Fruit fly (Drosophila melanogaster) whole organism, embryonic: Measurements from ENCODE around the gene CG12012.
A peak's percentile ranks its signal among the peaks of the same experiment; 100 is the strongest.

Source experiments
- Awh ChIP-seq: fragments of 200-800 bp; sonication (Bioruptor generic); IDR thresholded peaks from 2 replicates; pipeline ENCODE4, ENCODE4 v1.3.6; 2022; ENCODE audit warnings: missing biosample characterization, missing genetic modification characterization
- CG10147 ChIP-seq: fragments of 200-800 bp; sonication (Bioruptor generic); optimal IDR thresholded peaks from 2 replicates; lab custom pipeline; 2019; ENCODE audit warnings: missing biosample characterization, mild to moderate bottlenecking, missing genetic modification characterization, moderate library complexity
- CG10366 ChIP-seq: fragments of 200-800 bp; sonication (Bioruptor generic); IDR thresholded peaks from 2 replicates; pipeline ENCODE4 v1.3.6; 2022; ENCODE audit warnings: missing biosample characterization, missing genetic modification characterization
- CG11398 ChIP-seq: fragments of 200-800 bp; sonication (Bioruptor generic); optimal IDR thresholded peaks from 2 replicates; lab custom pipeline; 2016; ENCODE audit warnings: missing biosample characterization, missing genetic modification characterization
- CG12659 ChIP-seq: fragments of 200-800 bp; sonication (Bioruptor generic); optimal IDR thresholded peaks from 3 replicates; lab custom pipeline; 2017; ENCODE audit warnings: mild to moderate bottlenecking, missing biosample characterization, missing genetic modification reagents, missing genetic modification characterization
- CG12769 ChIP-seq: fragments of 200-800 bp; sonication (Bioruptor generic); optimal IDR thresholded peaks from 2 replicates; lab custom pipeline; 2019; ENCODE audit warnings: missing biosample characterization, mild to moderate bottlenecking, missing genetic modification characterization, moderate library complexity
- CG14710 ChIP-seq: fragments of 200-800 bp; sonication (Bioruptor generic); optimal IDR thresholded peaks from 3 replicates; lab custom pipeline; 2019; ENCODE audit warnings: missing biosample characterization, mild to moderate bottlenecking, missing genetic modification characterization, moderate library complexity
- CG17385 ChIP-seq: fragments of 200-800 bp; sonication (Bioruptor generic); optimal IDR thresholded peaks from 3 replicates; lab custom pipeline; 2018; ENCODE audit warnings: missing biosample characterization, mild to moderate bottlenecking, missing genetic modification characterization
- CG17829 ChIP-seq: fragments of 200-800 bp; optimal IDR thresholded peaks from 2 replicates; lab custom pipeline; 2019; ENCODE audit warnings: missing biosample characterization, mild to moderate bottlenecking, missing genetic modification characterization, moderate library complexity
- CG18262 ChIP-seq: fragments of 200-800 bp; optimal IDR thresholded peaks from 3 replicates; lab custom pipeline; 2019; ENCODE audit warnings: missing biosample characterization, mild to moderate bottlenecking, missing genetic modification characterization, moderate library complexity
- CG18476 ChIP-seq: fragments of 200-800 bp; sonication (Bioruptor generic); optimal IDR thresholded peaks from 2 replicates; lab custom pipeline; 2016; ENCODE audit warnings: missing biosample characterization, mild to moderate bottlenecking, missing genetic modification characterization
- CG18599 ChIP-seq: fragments of 200-800 bp; sonication (Bioruptor generic); optimal IDR thresholded peaks from 3 replicates; lab custom pipeline; 2017; ENCODE audit warnings: missing biosample characterization, missing genetic modification characterization, mild to moderate bottlenecking, moderate library complexity, missing genetic modification reagents
- CG2120 ChIP-seq: fragments of 200-800 bp; sonication (Bioruptor generic); optimal IDR thresholded peaks from 3 replicates; lab custom pipeline; 2016; ENCODE audit warnings: missing biosample characterization, missing genetic modification characterization
- CG2202 ChIP-seq: fragments of 200-800 bp; sonication (Bioruptor generic); optimal IDR thresholded peaks from 2 replicates; lab custom pipeline; 2018; ENCODE audit warnings: missing biosample characterization, mild to moderate bottlenecking, missing genetic modification characterization
- CG2678 ChIP-seq: fragments of 200-800 bp; sonication (Bioruptor generic); optimal IDR thresholded peaks from 3 replicates; lab custom pipeline; 2019; ENCODE audit warnings: missing biosample characterization, mild to moderate bottlenecking, missing genetic modification characterization, moderate library complexity
- CG30403 ChIP-seq: fragments of 200-800 bp; sonication (Bioruptor generic); optimal IDR thresholded peaks from 3 replicates; lab custom pipeline; 2016; ENCODE audit warnings: missing biosample characterization, missing genetic modification characterization
- CG31388 ChIP-seq: fragments of 200-800 bp; sonication (Bioruptor generic); optimal IDR thresholded peaks from 2 replicates; lab custom pipeline; 2016; ENCODE audit warnings: missing biosample characterization, missing genetic modification characterization
- CG34422 ChIP-seq: fragments of 200-800 bp; sonication (Bioruptor generic); IDR thresholded peaks from 3 replicates; pipeline ENCODE4 v1.3.6; 2022; ENCODE audit warnings: missing biosample characterization, missing genetic modification characterization
- CG3726 ChIP-seq: fragments of 200-800 bp; sonication (Bioruptor generic); IDR thresholded peaks from 3 replicates; pipeline ENCODE4, ENCODE4 v1.3.6; 2022; ENCODE audit warnings: missing biosample characterization, missing genetic modification characterization
- CG3838 ChIP-seq: fragments of 200-800 bp; sonication (Bioruptor generic); optimal IDR thresholded peaks from 3 replicates; lab custom pipeline; 2016; ENCODE audit warnings: missing biosample characterization, missing genetic modification characterization
- CG6654 ChIP-seq: fragments of 200-800 bp; sonication (Bioruptor generic); optimal IDR thresholded peaks from 2 replicates; lab custom pipeline; 2017; ENCODE audit warnings: missing biosample characterization, mild to moderate bottlenecking, missing genetic modification characterization
- CG6689 ChIP-seq: fragments of 200-800 bp; sonication (Bioruptor generic); IDR thresholded peaks from 2 replicates; pipeline ENCODE4 v1.3.6; 2022; ENCODE audit warnings: missing biosample characterization, missing genetic modification characterization
- CG6791 ChIP-seq: fragments of 200-800 bp; sonication (Bioruptor generic); IDR thresholded peaks from 3 replicates; pipeline ENCODE4 v1.3.6; 2022; ENCODE audit warnings: missing biosample characterization, missing genetic modification characterization; ENCODE audit not compliant: partially characterized antibody
- CG6854 ChIP-seq: fragments of 200-800 bp; sonication (Bioruptor generic); optimal IDR thresholded peaks from 3 replicates; lab custom pipeline; 2017; ENCODE audit warnings: missing biosample characterization, mild to moderate bottlenecking, missing genetic modification characterization
- CG9215 ChIP-seq: fragments of 200-800 bp; sonication (Bioruptor generic); IDR thresholded peaks from 2 replicates; pipeline ENCODE4 v1.3.6; 2022; ENCODE audit warnings: missing biosample characterization, missing genetic modification characterization
- Camta ChIP-seq: fragments of 200-800 bp; sonication (Bioruptor generic); optimal IDR thresholded peaks from 2 replicates; lab custom pipeline; 2016; ENCODE audit warnings: missing biosample characterization, missing genetic modification characterization
- CrebB ChIP-seq: fragments of 200-800 bp; sonication (Bioruptor generic); optimal IDR thresholded peaks from 3 replicates; lab custom pipeline; 2018; ENCODE audit warnings: missing biosample characterization, mild to moderate bottlenecking, missing genetic modification characterization
- D19B ChIP-seq: fragments of 200-800 bp; sonication (Bioruptor generic); optimal IDR thresholded peaks from 2 replicates; lab custom pipeline; 2017; ENCODE audit warnings: missing biosample characterization, mild to moderate bottlenecking, missing genetic modification characterization
- Fer2 ChIP-seq: fragments of 200-800 bp; sonication (Bioruptor generic); optimal IDR thresholded peaks from 2 replicates; lab custom pipeline; 2018; ENCODE audit warnings: missing biosample characterization, mild to moderate bottlenecking, missing genetic modification characterization, moderate library complexity
- Gsc ChIP-seq: fragments of 200-800 bp; sonication (Bioruptor generic); IDR thresholded peaks from 2 replicates; pipeline ENCODE4 v1.3.6; 2022; ENCODE audit warnings: missing biosample characterization, missing genetic modification characterization
- HLH3B ChIP-seq: fragments of 200-800 bp; sonication (Bioruptor generic); IDR thresholded peaks from 2 replicates; pipeline ENCODE4 v1.3.6; 2022; ENCODE audit warnings: missing biosample characterization, missing genetic modification characterization
- Ptx1 ChIP-seq: fragments of 200-800 bp; sonication (Bioruptor generic); IDR thresholded peaks from 2 replicates; pipeline ENCODE4 v1.3.6; 2022; ENCODE audit warnings: missing biosample characterization, missing genetic modification characterization
- Side ChIP-seq: fragments of 200-800 bp; sonication (Bioruptor generic); optimal IDR thresholded peaks from 2 replicates; lab custom pipeline; 2016; ENCODE audit warnings: missing biosample characterization, missing genetic modification characterization
- Sox100B ChIP-seq: fragments of 200-800 bp; sonication (Bioruptor generic); optimal IDR thresholded peaks from 3 replicates; lab custom pipeline; 2018; ENCODE audit warnings: missing biosample characterization, mild to moderate bottlenecking, missing genetic modification characterization
- Ssrp ChIP-seq: fragments of 200-800 bp; sonication (Bioruptor generic); optimal IDR thresholded peaks from 2 replicates; lab custom pipeline; 2018; ENCODE audit warnings: missing biosample characterization, mild to moderate bottlenecking, missing genetic modification characterization, moderate library complexity
- ac ChIP-seq: fragments of 200-800 bp; sonication (Bioruptor generic); optimal IDR thresholded peaks from 3 replicates; lab custom pipeline; 2017; ENCODE audit warnings: missing biosample characterization, mild to moderate bottlenecking, missing genetic modification characterization
- aop ChIP-seq: fragments of 200-800 bp; sonication (Bioruptor generic); IDR thresholded peaks from 2 replicates; pipeline ENCODE4 v1.3.6; 2022; ENCODE audit warnings: missing biosample characterization, missing genetic modification characterization
- bbx ChIP-seq: fragments of 200-800 bp; sonication (Bioruptor generic); IDR thresholded peaks from 2 replicates; pipeline ENCODE4 v1.3.6; 2022; ENCODE audit warnings: missing biosample characterization, missing genetic modification characterization; ENCODE audit not compliant: partially characterized antibody
- br ChIP-seq: fragments of >200 bp; optimal IDR thresholded peaks from 2 replicates; lab custom pipeline; 2017
- bsh ChIP-seq, 2 experiments: fragments of 200-800 bp; sonication (Bioruptor generic); optimal IDR thresholded peaks; 2 replicates each; lab custom pipeline; 2017 to 2018; ENCODE audit warnings: mild to moderate bottlenecking in 2 of 2, missing biosample characterization in 2 of 2, missing genetic modification characterization in 2 of 2, moderate library complexity in 1 of 2
- chn ChIP-seq: fragments of 200-800 bp; sonication (Bioruptor generic); optimal IDR thresholded peaks from 2 replicates; lab custom pipeline; 2016; ENCODE audit warnings: missing biosample characterization, missing genetic modification characterization
- corto ChIP-seq: fragments of 200-800 bp; sonication (Bioruptor generic); optimal IDR thresholded peaks from 2 replicates; lab custom pipeline; 2016; ENCODE audit warnings: missing biosample characterization, mild to moderate bottlenecking, missing genetic modification characterization, moderate library complexity
- dmrt11E ChIP-seq: fragments of 200-800 bp; sonication (Bioruptor generic); optimal IDR thresholded peaks from 3 replicates; lab custom pipeline; 2018; ENCODE audit warnings: missing biosample characterization, mild to moderate bottlenecking, missing genetic modification characterization, moderate library complexity
- nau ChIP-seq: fragments of 200-800 bp; sonication (Bioruptor generic); optimal IDR thresholded peaks from 3 replicates; lab custom pipeline; 2017; ENCODE audit warnings: missing biosample characterization, mild to moderate bottlenecking, missing genetic modification characterization, missing genetic modification reagents
- org-1 ChIP-seq: fragments of 200-800 bp; sonication (Bioruptor generic); optimal IDR thresholded peaks from 2 replicates; lab custom pipeline; 2017; ENCODE audit warnings: missing biosample characterization, missing genetic modification characterization
- ro ChIP-seq: fragments of 200-800 bp; sonication (Bioruptor generic); IDR thresholded peaks from 2 replicates; pipeline ENCODE4 v1.3.6; 2022; ENCODE audit warnings: missing biosample characterization, missing genetic modification characterization
- sens ChIP-seq: fragments of 200-800 bp; sonication (Bioruptor generic); peaks from one replicate; lab custom pipeline; 2016; ENCODE audit warnings: missing biosample characterization, missing genetic modification characterization
- tap ChIP-seq: fragments of 200-800 bp; optimal IDR thresholded peaks from 3 replicates; lab custom pipeline; 2019; ENCODE audit warnings: missing biosample characterization, mild to moderate bottlenecking, missing genetic modification characterization, moderate library complexity
- tll ChIP-seq, 2 experiments: fragments of 200-800 bp in 1 of 2; fragments of >200 bp in 1 of 2; sonication (Bioruptor generic) in 1 of 2; optimal IDR thresholded peaks; 2 replicates each; lab custom pipeline; 2017 to 2019; ENCODE audit warnings: missing biosample characterization in 2 of 2, missing genetic modification characterization in 2 of 2, mild to moderate bottlenecking in 1 of 2, moderate library complexity in 1 of 2
- trem ChIP-seq: fragments of 200-800 bp; optimal IDR thresholded peaks from 3 replicates; lab custom pipeline; 2019; ENCODE audit warnings: missing biosample characterization, mild to moderate bottlenecking, missing genetic modification characterization, moderate library complexity
- zen ChIP-seq: fragments of 200-800 bp; sonication (Bioruptor generic); optimal IDR thresholded peaks from 3 replicates; lab custom pipeline; 2018; ENCODE audit warnings: missing biosample characterization, mild to moderate bottlenecking, missing genetic modification characterization, moderate library complexity

Gene CG12012

dm6 chr3L:3389666-3390059 is 13.1 kb downstream of the CG12012 start (continued):
- no peak for TF ChIP-seq bsh (GFP tag; optimal IDR thresholded peaks at IDR 0.05; lab: Kevin White, UChicago)
- no peak for TF ChIP-seq ac (GFP tag; lab: Kevin White, UChicago)
- no peak for TF ChIP-seq CG34422
- TF ChIP-seq tap (tag; lab: Kevin White, UChicago): no peak
- peak; percentile 39 for TF ChIP-seq CG6654
- no peak for TF ChIP-seq CrebB
- TF ChIP-seq bbx (GFP tag; lab: Robert Waterston, UW): no peak
- TF ChIP-seq HLH3B (GFP tag; lab: Robert Waterston, UW): peak; percentile 54; the same call in 1 of the 2 replicates
- no peak for TF ChIP-seq Side (GFP tag; lab: Kevin White, UChicago)
- TF ChIP-seq CG10147 (GFP tag; lab: Kevin White, UChicago): no peak
- peak; percentile 26 for TF ChIP-seq CG31388 (GFP tag; lab: Kevin White, UChicago)
- TF ChIP-seq CG17829 (tag; lab: Kevin White, UChicago): peak; percentile 60
- peak; percentile 82 for TF ChIP-seq sens
- TF ChIP-seq CG14710 (tag; lab: Kevin White, UChicago): peak; percentile 53
- peak; percentile 47 for TF ChIP-seq corto
- no peak for TF ChIP-seq ro
- TF ChIP-seq Sox100B: peak; percentile 77
- TF ChIP-seq CG2120 (GFP tag; lab: Kevin White, UChicago): no peak
- TF ChIP-seq Fer2 (tag; lab: Kevin White, UChicago): no peak
- TF ChIP-seq Awh (GFP tag; lab: Robert Waterston, UW): peak; percentile 73
- no peak for TF ChIP-seq D19B (GFP tag; lab: Kevin White, UChicago)
- peak; percentile 29 for TF ChIP-seq Ssrp (tag; lab: Kevin White, UChicago)
- TF ChIP-seq trem (tag; lab: Kevin White, UChicago): peak; percentile 22
- no peak for TF ChIP-seq CG6791
- peak; percentile 13 for TF ChIP-seq zen (tag; lab: Kevin White, UChicago)
- TF ChIP-seq CG2202 (tag; lab: Kevin White, UChicago): no peak
- TF ChIP-seq CG18476: peak; percentile 54
- peak; percentile 25 for TF ChIP-seq dmrt11E (tag; lab: Kevin White, UChicago)
- TF ChIP-seq CG3838 (GFP tag; lab: Kevin White, UChicago): no peak
- no peak for TF ChIP-seq br (lab: Kevin White, UChicago)
- TF ChIP-seq CG9215 (GFP tag; lab: Robert Waterston, UW): no peak
- TF ChIP-seq Gsc (GFP tag; lab: Robert Waterston, UW): peak; percentile 23; the same call in 1 of the 2 replicates
- peak; percentile 3 for TF ChIP-seq chn (GFP tag; lab: Kevin White, UChicago)
- TF ChIP-seq CG12659 (GFP tag; lab: Kevin White, UChicago): peak; percentile 24
- TF ChIP-seq CG18262: peak; percentile 84
- peak; percentile 24 for TF ChIP-seq Camta (GFP tag; lab: Kevin White, UChicago)
- TF ChIP-seq aop (GFP tag; lab: Robert Waterston, UW): no peak
- peak; percentile 13 for TF ChIP-seq CG17385 (GFP tag; lab: Kevin White, UChicago)
- no peak for TF ChIP-seq CG6854 (GFP tag; lab: Kevin White, UChicago)
- peak; percentile 32 for TF ChIP-seq nau (GFP tag; lab: Kevin White, UChicago)
- TF ChIP-seq CG18599 (GFP tag; lab: Kevin White, UChicago): peak; percentile 56
- TF ChIP-seq CG30403 (GFP tag; lab: Kevin White, UChicago): peak; percentile 63
- no peak for TF ChIP-seq CG12769 (tag; lab: Kevin White, UChicago)
- TF ChIP-seq CG11398 (GFP tag; lab: Kevin White, UChicago): no peak
- peak; percentile 50 for TF ChIP-seq org-1 (GFP tag; lab: Kevin White, UChicago)
- no peak for TF ChIP-seq CG3726 (GFP tag; lab: Robert Waterston, UW)
- no peak for TF ChIP-seq CG10366 (GFP tag; lab: Robert Waterston, UW)
- TF ChIP-seq CG2678 (tag; lab: Kevin White, UChicago): peak; percentile 70
- TF ChIP-seq tll (GFP tag; optimal IDR thresholded peaks at IDR 0.05; lab: Kevin White, UChicago): no peak
- 0 out of 2 replicates have a peak, but pooled peaks have one; percentile 48 for TF ChIP-seq CG6689 (GFP tag; lab: Robert Waterston, UW)
- TF ChIP-seq Ptx1 (GFP tag; lab: Robert Waterston, UW): peak; percentile 43
